Fruit fly (Drosophila melanogaster) whole organism, prepupa: ENCODE results near the gene CG3104.

Source experiments
- CG10631 ChIP-seq: fragments of 200-800 bp; sonication (Bioruptor generic); optimal IDR thresholded peaks from 2 replicates; lab custom pipeline; 2016; ENCODE audit warnings: missing biosample characterization, missing genetic modification characterization
- CG10669 ChIP-seq: fragments of 200-800 bp; sonication (Bioruptor generic); optimal IDR thresholded peaks from 3 replicates; lab custom pipeline; 2018; ENCODE audit warnings: missing biosample characterization, mild to moderate bottlenecking, missing genetic modification characterization, moderate library complexity
- CG11294 ChIP-seq: fragments of 200-800 bp; sonication (Bioruptor generic); IDR thresholded peaks from 2 replicates; pipeline ENCODE4 v1.3.6; 2022; ENCODE audit warnings: missing biosample characterization, missing genetic modification characterization
- CG11762 ChIP-seq: fragments of 200-800 bp; sonication (Bioruptor generic); optimal IDR thresholded peaks from 3 replicates; lab custom pipeline; 2016; ENCODE audit warnings: missing biosample characterization, missing genetic modification characterization; ENCODE audit not compliant: insufficient read depth
- CG11902 ChIP-seq: fragments of 200-800 bp; sonication (Bioruptor generic); optimal IDR thresholded peaks from 3 replicates; lab custom pipeline; 2016; ENCODE audit warnings: missing biosample characterization, missing genetic modification characterization
- CG15336 ChIP-seq: fragments of 200-800 bp; sonication (Bioruptor generic); IDR thresholded peaks from 2 replicates; pipeline ENCODE4 v1.3.6; 2022; ENCODE audit warnings: missing biosample characterization, missing genetic modification characterization
- CG1621 ChIP-seq: fragments of 200-800 bp; sonication (Bioruptor generic); optimal IDR thresholded peaks from 3 replicates; lab custom pipeline; 2018; ENCODE audit warnings: missing biosample characterization, mild to moderate bottlenecking, missing genetic modification characterization
- CG16779 ChIP-seq: fragments of 200-800 bp; sonication (Bioruptor generic); optimal IDR thresholded peaks from 3 replicates; lab custom pipeline; 2017; ENCODE audit warnings: missing biosample characterization, mild to moderate bottlenecking, missing genetic modification characterization
- CG3032 ChIP-seq: fragments of 200-800 bp; optimal IDR thresholded peaks from 2 replicates; lab custom pipeline; 2019; ENCODE audit warnings: missing biosample characterization, mild to moderate bottlenecking, missing genetic modification characterization, moderate library complexity
- CG32006 ChIP-seq: fragments of 200-800 bp; sonication (Bioruptor generic); optimal IDR thresholded peaks from 3 replicates; lab custom pipeline; 2017; ENCODE audit warnings: missing biosample characterization, mild to moderate bottlenecking, missing genetic modification characterization
- CG34406 ChIP-seq: fragments of 200-800 bp; sonication (Bioruptor generic); optimal IDR thresholded peaks from 3 replicates; lab custom pipeline; 2016; ENCODE audit warnings: missing biosample characterization, missing genetic modification characterization
- CG3919 ChIP-seq: fragments of 200-800 bp; sonication (Bioruptor generic); optimal IDR thresholded peaks from 3 replicates; lab custom pipeline; 2016; ENCODE audit warnings: missing biosample characterization, missing genetic modification characterization
- CG4318 ChIP-seq: fragments of 200-800 bp; sonication (Bioruptor generic); optimal IDR thresholded peaks from 3 replicates; lab custom pipeline; 2017; ENCODE audit warnings: missing biosample characterization, mild to moderate bottlenecking, missing genetic modification characterization
- CG6163 ChIP-seq: fragments of 200-800 bp; sonication (Bioruptor generic); IDR thresholded peaks from 3 replicates; pipeline ENCODE4 v1.3.6; 2022; ENCODE audit warnings: missing biosample characterization, missing genetic modification characterization
- CG6276 ChIP-seq: fragments of 200-800 bp; sonication (Bioruptor generic); optimal IDR thresholded peaks from 2 replicates; lab custom pipeline; 2017; ENCODE audit warnings: missing biosample characterization, mild to moderate bottlenecking, missing genetic modification characterization
- CG6808 ChIP-seq: fragments of 200-800 bp; sonication (Bioruptor generic); optimal IDR thresholded peaks from 3 replicates; lab custom pipeline; 2017; ENCODE audit warnings: missing biosample characterization, missing genetic modification characterization, mild to moderate bottlenecking, moderate library complexity, missing genetic modification reagents
- CG6854 ChIP-seq: fragments of 200-800 bp; sonication (Bioruptor generic); optimal IDR thresholded peaks from 2 replicates; lab custom pipeline; 2017; ENCODE audit warnings: missing biosample characterization, mild to moderate bottlenecking, missing genetic modification characterization
- CG7368 ChIP-seq: fragments of 200-800 bp; sonication (Bioruptor generic); optimal IDR thresholded peaks from 3 replicates; lab custom pipeline; 2016; ENCODE audit warnings: missing biosample characterization, missing genetic modification characterization
- CG8119 ChIP-seq: fragments of 200-800 bp; sonication (Bioruptor generic); IDR thresholded peaks from 3 replicates; pipeline ENCODE4 v1.3.6; 2022; ENCODE audit warnings: missing biosample characterization, missing genetic modification characterization
- CG8319 ChIP-seq: fragments of 200-800 bp; sonication (Bioruptor generic); optimal IDR thresholded peaks from 3 replicates; lab custom pipeline; 2016; ENCODE audit warnings: missing biosample characterization, missing genetic modification characterization
- CG8632 ChIP-seq: fragments of 200-800 bp; sonication (Bioruptor generic); optimal IDR thresholded peaks from 3 replicates; lab custom pipeline; 2016; ENCODE audit warnings: missing biosample characterization, missing genetic modification characterization
- Eip75B ChIP-seq: fragments of 200-800 bp; sonication (Bioruptor generic); optimal IDR thresholded peaks from 3 replicates; lab custom pipeline; 2016; ENCODE audit warnings: missing biosample characterization, missing genetic modification characterization
- Eip78C ChIP-seq: fragments of 200-800 bp; sonication (Bioruptor generic); peaks from one replicate; lab custom pipeline; 2016; ENCODE audit warnings: missing biosample characterization, missing genetic modification characterization
- Eip93F ChIP-seq: fragments of 200-800 bp; sonication (Bioruptor generic); optimal IDR thresholded peaks from 2 replicates; lab custom pipeline; 2016; ENCODE audit warnings: missing biosample characterization, mild to moderate bottlenecking, missing genetic modification characterization
- Ets96B ChIP-seq: fragments of 200-800 bp; optimal IDR thresholded peaks from 2 replicates; lab custom pipeline; 2019; ENCODE audit warnings: missing biosample characterization, mild to moderate bottlenecking, missing genetic modification characterization, moderate library complexity
- Hr38 ChIP-seq: sonication (Bioruptor generic); optimal IDR thresholded peaks from 2 replicates; lab custom pipeline; 2016; ENCODE audit warnings: missing biosample characterization, missing genetic modification characterization
- Hr39 ChIP-seq: fragments of 200-800 bp; sonication (Bioruptor generic); optimal IDR thresholded peaks from 2 replicates; lab custom pipeline; 2016; ENCODE audit warnings: missing biosample characterization, missing genetic modification characterization
- Hr4 ChIP-seq: fragments of 200-800 bp; sonication (Bioruptor generic); optimal IDR thresholded peaks from 3 replicates; lab custom pipeline; 2016; ENCODE audit warnings: missing biosample characterization, missing genetic modification characterization
- Lpt ChIP-seq: fragments of 200-800 bp; sonication (Bioruptor generic); optimal IDR thresholded peaks from 3 replicates; lab custom pipeline; 2016; ENCODE audit warnings: missing biosample characterization, missing genetic modification characterization
- Smox ChIP-seq: fragments of 200-800 bp; sonication (Bioruptor generic); optimal IDR thresholded peaks from 3 replicates; lab custom pipeline; 2016; ENCODE audit warnings: missing biosample characterization, missing genetic modification characterization
- Sox102F ChIP-seq: fragments of 200-800 bp; sonication (Bioruptor generic); optimal IDR thresholded peaks from 2 replicates; lab custom pipeline; 2016; ENCODE audit warnings: missing biosample characterization, mild to moderate bottlenecking, missing genetic modification characterization
- Sox14 ChIP-seq: fragments of 200-800 bp; sonication (Bioruptor generic); optimal IDR thresholded peaks from 3 replicates; lab custom pipeline; 2016; ENCODE audit warnings: missing biosample characterization, missing genetic modification characterization
- Sox15 ChIP-seq: fragments of 200-800 bp; sonication (Bioruptor generic); optimal IDR thresholded peaks from 3 replicates; lab custom pipeline; 2016; ENCODE audit warnings: missing biosample characterization, missing genetic modification characterization
- achi ChIP-seq: fragments of 200-800 bp; sonication (Bioruptor generic); optimal IDR thresholded peaks from 3 replicates; lab custom pipeline; 2016; ENCODE audit warnings: missing biosample characterization, missing genetic modification characterization
- acj6 ChIP-seq: fragments of 200-800 bp; sonication (Bioruptor generic); optimal IDR thresholded peaks from 3 replicates; lab custom pipeline; 2016; ENCODE audit warnings: missing biosample characterization, missing genetic modification characterization
- dac ChIP-seq: fragments of 200-800 bp; sonication (Bioruptor generic); optimal IDR thresholded peaks from 2 replicates; lab custom pipeline; 2017; ENCODE audit warnings: missing biosample characterization, mild to moderate bottlenecking, missing genetic modification characterization
- dsx ChIP-seq: fragments of 200-800 bp; optimal IDR thresholded peaks from 3 replicates; lab custom pipeline; 2019; ENCODE audit warnings: missing biosample characterization, mild to moderate bottlenecking, missing genetic modification characterization, moderate library complexity; ENCODE audit not compliant: poor library complexity, severe bottlenecking
- eg ChIP-seq: fragments of 200-800 bp; sonication (Bioruptor generic); IDR thresholded peaks from 3 replicates; pipeline ENCODE4 v1.3.6; 2022; ENCODE audit warnings: missing biosample characterization, missing genetic modification characterization
- esn ChIP-seq: fragments of 200-800 bp; sonication (Bioruptor generic); optimal IDR thresholded peaks from 2 replicates; lab custom pipeline; 2016; ENCODE audit warnings: missing biosample characterization, mild to moderate bottlenecking, missing genetic modification characterization, moderate library complexity
- fd59A ChIP-seq: fragments of 200-800 bp; sonication (Bioruptor generic); optimal IDR thresholded peaks from 2 replicates; lab custom pipeline; 2017; ENCODE audit warnings: missing biosample characterization, mild to moderate bottlenecking, missing genetic modification characterization, missing genetic modification reagents
- fd85E ChIP-seq: fragments of 200-800 bp; sonication (Bioruptor generic); optimal IDR thresholded peaks from 3 replicates; lab custom pipeline; 2016; ENCODE audit warnings: missing biosample characterization, missing genetic modification characterization
- fkh ChIP-seq: fragments of 200-800 bp; sonication (Bioruptor generic); optimal IDR thresholded peaks from 3 replicates; lab custom pipeline; 2017; ENCODE audit warnings: missing biosample characterization, mild to moderate bottlenecking, missing genetic modification characterization, moderate library complexity
- lz ChIP-seq: fragments of 200-800 bp; sonication (Bioruptor generic); optimal IDR thresholded peaks from 3 replicates; lab custom pipeline; 2016; ENCODE audit warnings: missing biosample characterization, missing genetic modification characterization
- net ChIP-seq: fragments of 200-800 bp; sonication (Bioruptor generic); optimal IDR thresholded peaks from 3 replicates; lab custom pipeline; 2016; ENCODE audit warnings: missing biosample characterization, missing genetic modification characterization
- pdm3 ChIP-seq: fragments of 200-800 bp; sonication (Bioruptor generic); optimal IDR thresholded peaks from 3 replicates; lab custom pipeline; 2016; ENCODE audit warnings: missing biosample characterization, missing genetic modification characterization
- salr ChIP-seq, 2 experiments: fragments of 200-800 bp; sonication (Bioruptor generic); optimal IDR thresholded peaks; 3 replicates each; lab custom pipeline; 2016 to 2018; ENCODE audit warnings: missing biosample characterization in 2 of 2, missing genetic modification characterization in 2 of 2, mild to moderate bottlenecking in 1 of 2
- spab ChIP-seq: fragments of 200-800 bp; sonication (Bioruptor generic); optimal IDR thresholded peaks from 2 replicates; lab custom pipeline; 2017; ENCODE audit warnings: missing biosample characterization, mild to moderate bottlenecking, missing genetic modification characterization, missing genetic modification reagents
- ss ChIP-seq, 2 experiments: fragments of 200-800 bp; sonication (Bioruptor generic); optimal IDR thresholded peaks; 2 replicates in 1 of 2; 3 replicates in 1 of 2; lab custom pipeline; 2017 to 2018; ENCODE audit warnings: mild to moderate bottlenecking in 2 of 2, missing biosample characterization in 2 of 2, missing genetic modification characterization in 2 of 2, moderate library complexity in 1 of 2
- svp ChIP-seq: fragments of 200-800 bp; sonication (Bioruptor generic); peaks from one replicate; lab custom pipeline; 2016; ENCODE audit warnings: missing biosample characterization, missing genetic modification characterization
- topi ChIP-seq: fragments of 200-800 bp; sonication (Bioruptor generic); optimal IDR thresholded peaks from 3 replicates; lab custom pipeline; 2016; ENCODE audit warnings: missing biosample characterization, missing genetic modification characterization
- vri ChIP-seq: fragments of 200-800 bp; sonication (Bioruptor generic); optimal IDR thresholded peaks from 3 replicates; lab custom pipeline; 2016; ENCODE audit warnings: missing biosample characterization, mild to moderate bottlenecking, missing genetic modification characterization

The CG3104 gene

DNA sequence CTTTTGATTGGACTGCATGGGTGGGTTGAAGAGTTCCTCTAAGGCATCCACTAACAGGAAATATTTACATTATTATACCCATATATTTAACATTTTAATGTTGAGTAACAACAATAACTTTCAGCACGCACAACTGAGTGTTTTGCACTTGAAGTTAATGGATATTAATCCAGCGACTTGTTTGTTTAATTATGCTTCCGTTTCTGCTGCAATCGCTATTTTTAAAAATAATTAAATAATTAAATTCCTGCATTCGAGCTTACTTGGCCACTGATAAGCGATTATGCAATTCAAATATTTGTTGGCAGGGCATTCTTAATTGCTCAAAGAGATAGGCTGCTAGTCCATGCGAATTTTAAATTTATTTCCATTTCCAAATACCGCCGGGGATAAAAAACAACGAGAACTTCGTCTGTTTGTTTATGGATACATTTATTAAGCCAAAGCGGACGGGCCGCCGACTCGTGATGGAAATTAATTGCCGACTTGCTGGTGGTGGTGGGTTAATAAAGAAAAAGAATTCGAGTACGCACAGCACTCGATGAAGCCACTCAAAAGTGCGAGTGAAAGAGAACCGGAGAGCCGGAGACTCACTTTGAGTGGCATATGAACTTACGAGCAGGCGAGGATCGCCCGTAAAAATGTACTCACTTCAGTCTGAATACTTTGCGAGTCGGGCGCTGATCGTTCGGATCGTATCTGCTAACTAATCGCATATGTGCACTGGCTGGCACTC lies 6.5 kb upstream of the CG3104 start:
- TF ChIP-seq pdm3 (GFP tag; lab: Kevin White, UChicago) = no peak
- peak in 1 of 2 experiments; percentile 58 for TF ChIP-seq salr (GFP tag; optimal IDR thresholded peaks at IDR 0.05; lab: Kevin White, UChicago)
- TF ChIP-seq dsx = no peak
- peak; percentile 23 for TF ChIP-seq Ets96B (tag; lab: Kevin White, UChicago)
- TF ChIP-seq CG16779 (tag; lab: Kevin White, UChicago) = peak; percentile 54
- TF ChIP-seq CG11294 (GFP tag; lab: Robert Waterston, UW) = no peak; the same call in none of the 2 replicates
- peak; percentile 5 for TF ChIP-seq Hr4 (GFP tag; lab: Kevin White, UChicago)
- TF ChIP-seq spab = no peak
- TF ChIP-seq fd59A (GFP tag; lab: Kevin White, UChicago) = peak; percentile 11
- peak; percentile 53 for TF ChIP-seq CG8119 (GFP tag; lab: Robert Waterston, UW)
- peak; percentile 63 for TF ChIP-seq CG15336 (GFP tag; lab: Robert Waterston, UW)
- TF ChIP-seq dac = peak; percentile 18
- TF ChIP-seq Smox (GFP tag; lab: Kevin White, UChicago) = no peak
- peak; percentile 22 for TF ChIP-seq Sox14
- no peak for TF ChIP-seq Sox102F
- peak; percentile 7 for TF ChIP-seq CG34406
- peak; percentile 8 for TF ChIP-seq achi (GFP tag; lab: Kevin White, UChicago)
- TF ChIP-seq Eip93F (GFP tag; lab: Kevin White, UChicago) = no peak
- TF ChIP-seq Sox15 = no peak
- peak; percentile 39 for TF ChIP-seq esn (GFP tag; lab: Kevin White, UChicago)
- peak; percentile 88 for TF ChIP-seq vri (GFP tag; lab: Kevin White, UChicago)
- no peak for TF ChIP-seq fd85E (GFP tag; lab: Kevin White, UChicago)
- peak; percentile 11 for TF ChIP-seq fkh
- TF ChIP-seq CG8319 = no peak
- TF ChIP-seq CG3032 (tag; lab: Kevin White, UChicago) = peak; percentile 27
- TF ChIP-seq CG32006 (GFP tag; lab: Kevin White, UChicago) = peak; percentile 61
- TF ChIP-seq CG6163 (GFP tag; lab: Robert Waterston, UW) = peak; percentile 44; the same call in 1 of the 3 replicates
- no peak for TF ChIP-seq Hr39 (GFP tag; lab: Kevin White, UChicago)
- TF ChIP-seq Hr38 = no peak
- TF ChIP-seq Eip78C = peak; percentile 70
- peak; percentile 89 for TF ChIP-seq CG1621
- TF ChIP-seq acj6 = no peak
- no peak for TF ChIP-seq CG8632 (GFP tag; lab: Kevin White, UChicago)
- TF ChIP-seq CG10631 (GFP tag; lab: Kevin White, UChicago) = no peak
- peak; percentile 31 for TF ChIP-seq Lpt (GFP tag; lab: Kevin White, UChicago)
- no peak for TF ChIP-seq lz (GFP tag; lab: Kevin White, UChicago)
- TF ChIP-seq CG10669 (GFP tag; lab: Kevin White, UChicago) = no peak
- TF ChIP-seq net (GFP tag; lab: Kevin White, UChicago) = peak; percentile 43
- TF ChIP-seq CG11762 (GFP tag; lab: Kevin White, UChicago) = no peak
- no peak for TF ChIP-seq CG7368 (GFP tag; lab: Kevin White, UChicago)
- TF ChIP-seq CG3919 (GFP tag; lab: Kevin White, UChicago) = peak; percentile 24
- peak; percentile 14 for TF ChIP-seq svp
- TF ChIP-seq Eip75B (GFP tag; lab: Kevin White, UChicago) = peak; percentile 16
- peak; percentile 10 for TF ChIP-seq topi (GFP tag; lab: Kevin White, UChicago)
- peak in 1 of 2 experiments; percentile 41 for TF ChIP-seq ss (GFP tag; optimal IDR thresholded peaks at IDR 0.05; lab: Kevin White, UChicago)
- peak; percentile 43 for TF ChIP-seq CG6808 (GFP tag; lab: Kevin White, UChicago)
- TF ChIP-seq CG6854 (GFP tag; lab: Kevin White, UChicago) = no peak
- TF ChIP-seq CG6276 (GFP tag; lab: Kevin White, UChicago) = peak; percentile 31
- no peak for TF ChIP-seq CG4318
- TF ChIP-seq CG11902 (GFP tag; lab: Kevin White, UChicago) = no peak
- TF ChIP-seq eg (GFP tag; lab: Robert Waterston, UW) = peak; percentile 75
